Worm (Caenorhabditis elegans): ENCODE results near the gene C55A6.11.
"Not testable (repeated sequence)": the region's sequence is repeated elsewhere in the genome, so short reads cannot be mapped to it uniquely, and the experiment has no call there.

The C55A6.11 gene

DNA sequence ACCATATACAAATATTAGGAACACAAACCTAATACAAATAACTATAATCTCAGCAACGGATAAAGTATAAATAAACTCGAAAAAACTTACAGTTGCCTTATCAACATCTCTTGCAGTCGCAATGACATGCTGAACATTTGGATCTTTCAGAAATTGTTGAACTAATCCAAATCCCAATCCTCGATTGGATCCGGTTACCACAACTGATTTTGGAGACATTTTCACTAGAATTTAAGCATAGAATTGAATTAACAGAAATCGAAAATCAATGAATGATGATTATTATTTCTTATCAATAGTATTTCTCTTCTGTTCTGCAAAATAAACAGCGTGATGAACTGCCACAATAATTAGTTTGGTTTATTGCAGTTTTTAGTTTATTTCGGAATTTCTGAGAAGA is at the start of gene C55A6.11, which contains the start of gene C55A6.7:
Gene C55A6.11, plus strand, starts transcription at position 301 of the 400 bp plus-strand sequence.
Gene C55A6.7, minus strand, starts transcription at position 316 of the 400 bp plus-strand sequence.
- no peak for TF ChIP-seq B0310.2 (tag; optimal IDR thresholded peaks at IDR 0.05)

DNA sequence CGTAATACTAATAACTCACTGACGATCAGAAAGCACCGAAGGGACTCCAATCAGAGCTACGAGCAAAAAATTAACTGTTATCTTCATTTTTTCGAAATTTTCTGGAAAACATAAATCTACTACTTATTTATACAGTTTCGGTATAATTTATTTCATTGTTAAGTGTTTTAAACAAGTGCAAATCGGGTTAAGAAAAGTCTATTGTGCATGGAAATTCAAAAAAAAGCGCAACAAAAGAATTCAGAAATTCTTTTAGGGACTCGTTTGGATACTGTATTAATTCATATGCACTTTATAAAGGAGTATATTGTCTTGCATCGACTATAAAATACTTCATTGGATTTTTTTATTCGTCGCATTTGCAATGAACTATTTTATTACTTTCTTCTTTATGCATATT is 48.1 kb upstream of the C55A6.11 start, which contains the start of the genes nas-20 and nas-21:
Gene nas-20, minus strand, starts transcription at position 101 of the 400 bp plus-strand sequence.
Gene nas-21, plus strand, starts transcription at position 356 of the 400 bp plus-strand sequence.
- TF ChIP-seq ceh-13 (GFP tag; optimal IDR thresholded peaks at IDR 0.05) (no peak), hnd-1 (tag; optimal IDR thresholded peaks at IDR 0.05) (no peak), sea-1 (GFP tag; conservative IDR thresholded peaks at IDR 0.05) (no peak), ama-1 (optimal IDR thresholded peaks at IDR 0.05) (no peak), pes-1 (GFP tag; IDR thresholded peaks at IDR 0.05) (no peak), tbx-37 (GFP tag; conservative IDR thresholded peaks at IDR 0.05) (no peak), tra-4 (tag; optimal IDR thresholded peaks at IDR 0.05) (no peak), ets-7 (tag; optimal IDR thresholded peaks at IDR 0.05) (no peak), hmg-4 (GFP tag; optimal IDR thresholded peaks at IDR 0.05) (no peak), scrt-1 (GFP tag; IDR thresholded peaks at IDR 0.05) (no peak), tbx-11 (GFP tag; IDR thresholded peaks at IDR 0.05) (no peak), flt-1 (GFP tag; IDR thresholded peaks at IDR 0.05) (no peak), aly-1 (tag; optimal IDR thresholded peaks at IDR 0.05) (no peak)

DNA sequence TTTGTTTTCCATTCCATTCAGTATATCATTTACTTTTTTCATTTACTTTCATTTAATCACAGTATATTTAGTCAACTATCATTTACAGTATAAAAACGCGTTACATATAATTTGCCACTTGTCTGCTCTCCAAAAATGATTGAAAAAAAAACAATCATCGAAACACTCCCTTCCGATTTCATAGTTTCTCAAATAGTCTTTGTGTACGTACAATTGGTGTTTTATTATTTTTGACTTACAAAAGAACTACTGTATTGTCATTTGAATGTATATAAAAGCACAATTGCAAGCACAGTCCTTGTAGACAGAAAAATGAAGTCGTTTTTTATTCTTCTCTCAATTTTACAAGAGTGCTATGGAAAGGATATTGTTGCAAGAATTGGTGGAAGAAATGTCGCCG is 45.9 kb upstream of the C55A6.11 start, which contains the start of gene nas-22:
Gene nas-22, plus strand, starts transcription at position 301 of the 400 bp plus-strand sequence.
- no peak for TF ChIP-seq hnd-1 (tag; optimal IDR thresholded peaks at IDR 0.05)
- TF ChIP-seq ets-7 (tag; optimal IDR thresholded peaks at IDR 0.05): no peak
- TF ChIP-seq B0310.2 (tag; optimal IDR thresholded peaks at IDR 0.05): no peak
- TF ChIP-seq hmg-4 (GFP tag; optimal IDR thresholded peaks at IDR 0.05): no peak
- no peak for TF ChIP-seq ceh-13 (GFP tag; optimal IDR thresholded peaks at IDR 0.05)
- TF ChIP-seq flt-1 (GFP tag; IDR thresholded peaks at IDR 0.05): no peak
- no peak for TF ChIP-seq hmbx-1 (tag; optimal IDR thresholded peaks at IDR 0.05)
- no peak for TF ChIP-seq sea-1 (GFP tag; conservative IDR thresholded peaks at IDR 0.05)
- no peak for TF ChIP-seq tbx-37 (GFP tag; conservative IDR thresholded peaks at IDR 0.05)
- TF ChIP-seq ceh-36 (tag; optimal IDR thresholded peaks at IDR 0.05): no peak
- TF ChIP-seq aly-1 (tag; optimal IDR thresholded peaks at IDR 0.05): no peak
- no peak for TF ChIP-seq scrt-1 (GFP tag; IDR thresholded peaks at IDR 0.05)
- TF ChIP-seq ama-1 (optimal IDR thresholded peaks at IDR 0.05): no peak
- no peak for TF ChIP-seq F13C5.2 (tag; optimal IDR thresholded peaks at IDR 0.05)
- TF ChIP-seq pes-1 (GFP tag; IDR thresholded peaks at IDR 0.05): no peak
- TF ChIP-seq tra-4 (tag; optimal IDR thresholded peaks at IDR 0.05): no peak
- TF ChIP-seq tbx-11 (GFP tag; IDR thresholded peaks at IDR 0.05): no peak

DNA sequence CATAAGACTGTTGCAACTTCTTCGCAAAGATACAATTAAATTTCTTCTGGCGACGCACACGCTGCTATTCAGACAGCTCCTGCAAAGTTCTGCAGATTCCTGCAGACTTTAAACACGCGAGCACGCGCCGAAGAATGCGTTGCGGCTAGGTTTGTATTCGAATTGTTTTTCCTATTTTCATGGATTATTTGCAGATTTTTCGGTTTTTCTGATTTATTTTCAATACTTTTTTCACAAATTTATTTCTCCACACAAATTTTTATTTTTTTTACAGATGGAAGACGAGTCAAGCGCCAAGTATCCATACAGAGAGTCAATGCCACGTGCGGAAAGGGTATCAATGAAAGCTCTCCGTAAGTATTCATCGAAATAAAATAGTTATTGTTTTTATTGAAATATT is 44.7 kb upstream of the C55A6.11 start, which contains the start of gene T11F9.7:
Gene T11F9.7, plus strand, starts transcription at position 301 of the 400 bp plus-strand sequence.
- not testable (repeated sequence) for TF ChIP-seq ets-7 (tag; optimal IDR thresholded peaks at IDR 0.05); ceh-13 (GFP tag; optimal IDR thresholded peaks at IDR 0.05); scrt-1 (GFP tag; IDR thresholded peaks at IDR 0.05)

DNA sequence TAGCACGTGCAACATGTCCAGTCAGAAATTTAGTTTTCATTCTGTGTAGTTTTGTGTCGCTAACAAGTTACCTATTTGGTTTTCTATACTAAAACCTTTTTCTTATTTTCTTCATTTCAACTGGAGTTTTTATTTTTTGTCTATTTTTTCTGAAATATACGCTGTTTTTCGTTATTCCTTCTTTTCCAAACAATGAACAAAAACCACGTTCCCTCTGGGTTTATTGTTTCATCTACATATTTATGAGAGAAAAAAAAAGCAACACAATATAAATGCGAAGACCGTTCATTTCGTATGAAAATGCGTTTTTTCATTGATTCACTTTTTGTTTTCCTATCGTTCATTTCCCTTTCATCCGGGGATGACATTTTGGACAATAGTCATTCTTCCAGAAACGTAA is 40.9 kb upstream of the C55A6.11 start, which contains the start of gene T11F9.22:
Gene T11F9.22, plus strand, starts transcription at position 301 of the 400 bp plus-strand sequence.
- no peak for TF ChIP-seq hnd-1 (tag; optimal IDR thresholded peaks at IDR 0.05)

DNA sequence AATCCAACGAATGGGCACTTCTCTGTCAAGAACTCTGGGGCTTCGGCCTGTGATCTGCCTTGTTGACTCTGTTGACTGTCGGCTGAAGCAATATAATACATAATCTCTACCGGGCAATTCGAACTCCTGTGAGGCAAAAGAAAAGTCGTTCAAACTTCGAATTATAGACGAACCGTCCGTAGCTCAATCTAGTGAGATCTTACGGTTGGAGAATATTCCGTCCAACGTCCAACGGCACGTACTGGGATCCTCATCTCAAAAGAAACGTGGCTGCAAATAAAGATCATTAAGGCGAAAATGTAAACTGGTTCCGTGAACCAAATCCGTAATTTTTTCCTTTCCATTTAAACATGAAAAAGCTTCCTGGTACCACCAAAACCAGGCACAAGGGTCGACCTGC is 39.6 kb upstream of the C55A6.11 start, which contains the start of gene T11F9.14:
Gene T11F9.14, minus strand, starts transcription at position 101 of the 400 bp plus-strand sequence.
- TF ChIP-seq tbx-11 (GFP tag; IDR thresholded peaks at IDR 0.05); pes-1 (GFP tag; IDR thresholded peaks at IDR 0.05); hnd-1 (tag; optimal IDR thresholded peaks at IDR 0.05): not testable (repeated sequence)

DNA sequence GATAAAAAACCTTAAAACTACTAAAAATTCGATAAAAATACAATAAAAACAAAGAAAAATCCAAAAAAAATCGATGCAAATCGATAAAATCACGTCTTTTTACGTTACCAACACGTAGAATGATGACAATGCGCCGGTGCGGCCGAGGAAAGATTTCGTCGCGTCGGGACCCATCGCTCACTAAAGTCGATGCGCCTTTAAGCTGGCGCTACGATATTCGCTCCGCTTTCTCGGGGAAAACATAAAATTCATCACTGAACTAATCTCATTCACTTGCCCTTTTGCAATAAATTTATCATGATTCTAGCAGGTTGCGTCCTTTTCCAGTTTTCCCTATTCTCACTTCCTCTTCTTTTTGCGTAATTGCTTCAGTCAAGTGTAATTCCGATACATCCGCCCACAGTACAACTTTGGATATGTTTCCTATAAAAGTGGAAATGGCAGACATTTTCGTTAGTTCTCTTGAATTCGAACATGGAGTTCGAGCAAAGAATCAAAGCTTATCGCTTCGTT is 36.7 kb upstream of the C55A6.11 start, which contains the start of gene col-157:
Gene col-157, plus strand, starts transcription at position 463 of the 513 bp plus-strand sequence.
- TF ChIP-seq ama-1 (optimal IDR thresholded peaks at IDR 0.05); ceh-13 (GFP tag; optimal IDR thresholded peaks at IDR 0.05); hmg-4 (GFP tag; optimal IDR thresholded peaks at IDR 0.05): not testable (repeated sequence)

DNA sequence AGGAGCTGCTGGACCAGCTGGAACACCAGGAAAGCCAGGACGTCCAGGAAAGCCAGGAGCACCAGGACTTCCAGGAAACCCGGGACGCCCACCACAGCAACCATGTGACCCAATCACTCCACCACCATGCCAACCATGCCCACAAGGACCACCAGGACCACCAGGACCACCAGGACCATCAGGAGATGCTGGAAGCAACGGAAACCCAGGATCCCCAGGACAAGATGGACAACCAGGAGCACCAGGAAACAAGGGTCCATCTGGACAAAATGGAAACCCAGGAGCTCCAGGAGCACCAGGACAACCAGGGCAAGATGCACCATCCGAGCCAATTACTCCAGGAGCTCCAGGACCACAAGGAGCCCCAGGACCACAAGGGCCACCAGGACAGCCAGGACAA is 35.9 kb upstream of the C55A6.11 start:
- 0 out of 2 replicates have a peak, but pooled peaks have one; percentile 9 for TF ChIP-seq tbx-11 (GFP tag; IDR thresholded peaks at IDR 0.05)
- no peak for TF ChIP-seq tra-4 (tag; optimal IDR thresholded peaks at IDR 0.05)

DNA sequence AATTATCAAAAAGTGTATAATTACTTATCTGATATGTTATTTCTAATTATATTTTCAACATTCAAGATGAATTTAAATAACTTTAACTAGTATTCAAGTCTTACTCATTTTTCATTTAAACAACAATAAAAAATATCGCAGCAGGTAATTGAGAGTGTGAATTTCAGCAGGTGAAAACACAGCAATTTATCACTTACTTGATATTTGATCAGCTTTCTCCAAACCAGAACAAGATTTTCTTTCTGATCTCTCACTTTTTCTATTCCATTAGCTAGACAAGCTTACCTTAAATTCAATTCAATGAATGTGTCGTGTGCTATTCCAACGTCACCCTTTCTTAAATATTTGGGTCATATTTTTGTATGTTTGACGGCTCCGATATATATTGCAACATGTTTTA is 34.8 kb upstream of the C55A6.11 start, which contains the start of gene srh-1:
Gene srh-1, plus strand, starts transcription at position 301 of the 400 bp plus-strand sequence.
- TF ChIP-seq hmbx-1 (tag; optimal IDR thresholded peaks at IDR 0.05) (no peak), scrt-1 (GFP tag; IDR thresholded peaks at IDR 0.05) (no peak), B0310.2 (tag; optimal IDR thresholded peaks at IDR 0.05) (no peak), hnd-1 (tag; optimal IDR thresholded peaks at IDR 0.05) (no peak), ama-1 (optimal IDR thresholded peaks at IDR 0.05) (no peak), tra-4 (tag; optimal IDR thresholded peaks at IDR 0.05) (no peak), F13C5.2 (tag; optimal IDR thresholded peaks at IDR 0.05) (no peak), ceh-36 (tag; optimal IDR thresholded peaks at IDR 0.05) (no peak), hmg-4 (GFP tag; optimal IDR thresholded peaks at IDR 0.05) (no peak), pes-1 (GFP tag; IDR thresholded peaks at IDR 0.05) (no peak), ets-7 (tag; optimal IDR thresholded peaks at IDR 0.05) (no peak)

Data from whole organism, early embryonic.